Worm (Caenorhabditis elegans): ENCODE results near the gene C17C3.15.
A peak's percentile ranks its signal among the peaks of the same experiment; 100 is the strongest.

- no peak for TF ChIP-seq pag-3 (tag; optimal IDR thresholded peaks at IDR 0.05; ENCODE audit: borderline replicate concordance)
- peak; percentile 98 for TF ChIP-seq elt-2 (tag; optimal IDR thresholded peaks at IDR 0.05)
- no peak for TF ChIP-seq hlh-30 (tag; optimal IDR thresholded peaks at IDR 0.05; ENCODE audit: insufficient read depth)
- no peak for TF ChIP-seq ceh-14 (tag; optimal IDR thresholded peaks at IDR 0.05)
- no peak for TF ChIP-seq elt-4 (tag; optimal IDR thresholded peaks at IDR 0.05)
- no peak for TF ChIP-seq ceh-19 (GFP tag; optimal IDR thresholded peaks at IDR 0.05)
- no peak for TF ChIP-seq C08G9.2 (tag; optimal IDR thresholded peaks at IDR 0.05)
- no peak for TF ChIP-seq F13H6.1 (tag; optimal IDR thresholded peaks at IDR 0.05)
- no peak for TF ChIP-seq K02D7.2 (tag; optimal IDR thresholded peaks at IDR 0.05)
- no peak for TF ChIP-seq ama-1 (optimal IDR thresholded peaks at IDR 0.05)
Observed at ce11 chrII:5585788-5586187, 15.3 kb downstream of the C17C3.15 start, which contains the start of gene lys-8.

Measured in whole organism, late embryonic.